Worm (Caenorhabditis elegans) whole organism, L4/young adult: Measurements from ENCODE around the gene ocr-3.

Experiments
- W03F9.2 ChIP-seq: fragments of 150-350 bp; optimal IDR thresholded peaks from 2 replicates; lab custom pipeline; 2014; ENCODE audit warnings: missing biosample characterization, missing genetic modification characterization
- dao-5 ChIP-seq: sonication (generic microtip); optimal IDR thresholded peaks from 2 replicates; lab custom pipeline; 2016; ENCODE audit warnings: missing genotype, missing genetic modification characterization, moderate library complexity, missing compliant biosample characterization
- him-1 ChIP-seq: sonication (generic microtip); optimal IDR thresholded peaks from 2 replicates; lab custom pipeline; 2016; ENCODE audit warnings: missing genotype, missing genetic modification reagents, missing genetic modification characterization, missing compliant biosample characterization

DNA sequence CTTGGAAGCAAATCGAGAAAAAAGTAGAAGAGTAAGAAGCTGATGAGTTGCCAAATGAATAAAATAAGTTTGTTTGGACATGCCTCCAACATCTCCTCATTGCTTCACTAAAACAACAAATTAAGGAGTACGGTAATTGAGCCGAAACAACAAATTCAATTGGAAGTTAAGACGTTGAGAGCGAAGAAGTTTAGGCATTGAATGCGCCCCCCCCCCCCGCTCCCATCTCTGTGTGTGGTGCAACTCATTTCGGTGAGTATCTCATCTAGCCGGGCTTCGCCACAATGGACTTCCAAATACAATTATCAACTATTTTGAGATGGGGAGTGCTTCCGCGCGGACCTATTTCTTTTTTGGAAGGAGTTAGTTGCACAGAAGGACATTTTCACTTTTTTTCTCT, 13.5 kb upstream of the ocr-3 start:
- TF ChIP-seq him-1 (tag; lab: Kevin White, UChicago) (no peak), W03F9.2 (tag; lab: Kevin White, UChicago) (no peak), dao-5 (tag; lab: Kevin White, UChicago) (no peak)
